Worm (Caenorhabditis elegans): ENCODE data around the gene F49C5.10.

ce11 chrII:12577754-12578153 lies 31.2 kb downstream of the F49C5.10 start, which contains the start of gene clec-8:
- TF ChIP-seq ama-1 (optimal IDR thresholded peaks at IDR 0.05) (no peak), tbx-11 (GFP tag; IDR thresholded peaks at IDR 0.05) (no peak), tbx-37 (GFP tag; conservative IDR thresholded peaks at IDR 0.05) (no peak)
